Fruit fly (Drosophila melanogaster): Measurements from ENCODE around the gene CG9953.

- TF ChIP-seq EcR (GFP tag; optimal IDR thresholded peaks at IDR 0.05): no peak
- TF ChIP-seq CG8301 (tag; optimal IDR thresholded peaks at IDR 0.05): no peak
- no peak for TF ChIP-seq CG34367 (tag; optimal IDR thresholded peaks at IDR 0.05)
- no peak for TF ChIP-seq CG17806 (tag; optimal IDR thresholded peaks at IDR 0.05)
- TF ChIP-seq CG14655 (GFP tag; optimal IDR thresholded peaks at IDR 0.05): no peak
- TF ChIP-seq CG10348 (GFP tag; IDR thresholded peaks at IDR 0.05): no peak
These were observed 24.1 kb upstream of the CG9953 start for dm6 chr3L:6945357-6945756.

Data from whole organism, pupa.